Worm (Caenorhabditis elegans) whole organism, L3 larva: ENCODE measurements around the gene tsp-12.

Experiments used
- ZK546.5 ChIP-seq: sonication (generic microtip); optimal IDR thresholded peaks from 2 replicates; lab custom pipeline; 2017; ENCODE audit warnings: missing biosample characterization, missing genetic modification characterization
- ama-1 ChIP-seq: fragments of 150-350 bp; optimal IDR thresholded peaks from 2 replicates; lab custom pipeline; 2018
- ceh-28 ChIP-seq: fragments of 150-350 bp; optimal IDR thresholded peaks from 2 replicates; lab custom pipeline; 2014; ENCODE audit warnings: missing biosample characterization, missing genetic modification reagents, missing genetic modification characterization
- fos-1 ChIP-seq: fragments of 150-350 bp; optimal IDR thresholded peaks from 2 replicates; lab custom pipeline; 2014; ENCODE audit warnings: missing biosample characterization, missing genetic modification characterization
- jun-1 ChIP-seq: fragments of 150-350 bp; optimal IDR thresholded peaks from 2 replicates; lab custom pipeline; 2014; ENCODE audit warnings: missing biosample characterization, missing genetic modification reagents, missing genetic modification characterization
- lin-15B ChIP-seq: fragments of 150-350 bp; optimal IDR thresholded peaks from 2 replicates; lab custom pipeline; 2014; ENCODE audit warnings: missing biosample characterization, missing genetic modification characterization
- nhr-67 ChIP-seq: fragments of 150-350 bp; optimal IDR thresholded peaks from 2 replicates; lab custom pipeline; 2014; ENCODE audit warnings: missing biosample characterization, missing genetic modification characterization
- nhr-76 ChIP-seq: fragments of 150-350 bp; sonication (generic microtip); optimal IDR thresholded peaks from 5 replicates; lab custom pipeline; 2014; ENCODE audit warnings: missing biosample characterization, missing genetic modification characterization
- pha-4 ChIP-seq: fragments of 150-350 bp; optimal IDR thresholded peaks from 2 replicates; lab custom pipeline; 2014; ENCODE audit warnings: missing biosample characterization, missing genetic modification reagents, missing genetic modification characterization
- tbx-2 ChIP-seq: sonication (generic microtip); optimal IDR thresholded peaks from 2 replicates; lab custom pipeline; 2016; ENCODE audit warnings: mild to moderate bottlenecking, missing genetic modification characterization, missing compliant biosample characterization

- TF ChIP-seq nhr-76 (tag; lab: Kevin White, UChicago), result no peak
- no peak for TF ChIP-seq tbx-2 (tag; lab: Kevin White, UChicago)
- TF ChIP-seq nhr-67, result no peak
- no peak for TF ChIP-seq fos-1 (tag; lab: Kevin White, UChicago)
- no peak for TF ChIP-seq ceh-28
- no peak for TF ChIP-seq jun-1 (tag; lab: Kevin White, UChicago)
- no peak for TF ChIP-seq pha-4
- TF ChIP-seq ZK546.5 (tag; lab: Kevin White, UChicago), result no peak
- no peak for TF ChIP-seq lin-15B (tag; lab: Kevin White, UChicago)
- TF ChIP-seq ama-1 (lab: Kevin White, UChicago), result no peak
Measured at ce11 chrIV:10146885-10147284, 3.5 kb downstream of the tsp-12 start, which contains the start of gene T14G10.8.
